Worm (Caenorhabditis elegans): Measurements from ENCODE around the gene B0035.18.
A peak's percentile ranks its signal among the peaks of the same experiment; 100 is the strongest.

Gene B0035.18

DNA sequence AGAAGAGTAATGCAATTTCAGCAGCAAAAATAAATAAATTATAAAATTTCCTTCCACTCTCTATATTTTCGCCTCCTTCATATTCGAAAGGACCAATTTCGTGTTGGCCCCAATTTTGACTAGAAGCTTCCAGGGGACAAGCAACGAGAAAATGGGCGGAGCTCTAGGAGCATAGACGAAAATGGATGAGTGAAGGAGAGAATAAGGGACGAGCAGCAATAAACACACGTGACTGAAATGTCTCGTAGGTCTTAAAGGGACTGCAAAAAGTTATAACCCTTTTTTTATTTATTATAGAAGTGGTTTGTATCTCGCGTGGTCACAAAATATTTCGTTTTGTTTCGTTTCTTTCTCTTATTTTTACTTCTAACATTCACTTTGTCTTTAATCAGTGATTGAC, 29.6 kb downstream of the B0035.18 start:
- TF ChIP-seq ceh-20 (GFP tag; IDR thresholded peaks at IDR 0.05) (peak; percentile 67), hmg-1.1 (GFP tag; IDR thresholded peaks at IDR 0.05) (0 out of 2 replicates have a peak, but pooled peaks have one; percentile 24), lsy-2 (tag; optimal IDR thresholded peaks at IDR 0.05) (peak in 1 of 2 experiments; percentile 58), mep-1 (tag; optimal IDR thresholded peaks at IDR 0.05) (peak; percentile 45), hlh-30 (tag; optimal IDR thresholded peaks at IDR 0.05; ENCODE audit: insufficient read depth) (peak; percentile 72), mdl-1 (tag; optimal IDR thresholded peaks at IDR 0.05) (peak in 1 of 2 experiments; percentile 49), rbr-2 (tag; optimal IDR thresholded peaks at IDR 0.05) (peak; percentile 20), ctbp-1 (GFP tag; IDR thresholded peaks at IDR 0.05) (0 out of 2 replicates have a peak, but pooled peaks have one; percentile 33), fkh-10 (GFP tag; optimal IDR thresholded peaks at IDR 0.05) (no peak), mxl-3 (GFP tag; optimal IDR thresholded peaks at IDR 0.05) (no peak), nhr-6 (tag; optimal IDR thresholded peaks at IDR 0.05) (no peak)

DNA sequence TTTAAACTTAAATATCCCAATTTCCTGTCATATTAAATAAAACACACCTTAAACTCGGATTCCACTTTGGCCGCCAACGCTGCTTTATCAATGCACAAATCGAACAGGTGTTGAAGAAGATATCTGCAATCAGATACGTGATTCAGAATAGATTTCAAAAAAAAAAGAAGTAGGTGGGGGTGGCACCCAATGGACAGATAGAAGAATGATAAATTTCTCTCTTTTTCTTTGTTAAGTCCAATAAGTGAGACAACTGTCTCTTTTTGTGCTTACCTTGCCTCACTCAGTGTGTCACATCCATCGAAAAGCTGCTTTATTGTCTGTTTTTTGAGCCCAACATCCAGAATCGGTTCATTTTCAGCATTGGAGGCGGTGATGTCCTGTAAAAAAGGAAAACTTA, 30.7 kb downstream of the B0035.18 start:
- TF ChIP-seq ztf-7 (tag; optimal IDR thresholded peaks at IDR 0.05), result no peak
- TF ChIP-seq F44E2.7 (GFP tag; IDR thresholded peaks at IDR 0.05), result no peak
- TF ChIP-seq aha-1 (tag), result peak; percentile 67
- TF ChIP-seq nhr-6 (tag; optimal IDR thresholded peaks at IDR 0.05), result no peak
- no peak for TF ChIP-seq duxl-1 (tag; optimal IDR thresholded peaks at IDR 0.05; ENCODE audit: poor library complexity)
- TF ChIP-seq hmg-1.1 (GFP tag; IDR thresholded peaks at IDR 0.05), result no peak
- peak; percentile 61 for TF ChIP-seq nhr-11 (tag; optimal IDR thresholded peaks at IDR 0.05)
- no peak for TF ChIP-seq skn-1 (tag; optimal IDR thresholded peaks at IDR 0.05)
- TF ChIP-seq dmd-6 (GFP tag; IDR thresholded peaks at IDR 0.05), result no peak
- TF ChIP-seq F10B5.3 (tag; optimal IDR thresholded peaks at IDR 0.05), result no peak
- TF ChIP-seq nhr-41 (GFP tag; IDR thresholded peaks at IDR 0.05), result no peak
- TF ChIP-seq spr-3 (GFP tag; optimal IDR thresholded peaks at IDR 0.05), result no peak
- no peak for TF ChIP-seq T20F7.1 (GFP tag; optimal IDR thresholded peaks at IDR 0.05)
- TF ChIP-seq daf-8 (GFP tag; IDR thresholded peaks at IDR 0.05), result no peak
- no peak for TF ChIP-seq nhr-237 (tag; optimal IDR thresholded peaks at IDR 0.05)
- TF ChIP-seq ZK337.2 (GFP tag; IDR thresholded peaks at IDR 0.05), result peak; percentile 60; the same call in 1 of the 2 replicates
- TF ChIP-seq nhr-111 (GFP tag; optimal IDR thresholded peaks at IDR 0.05), result no peak
- no peak for TF ChIP-seq hlh-11 (tag; optimal IDR thresholded peaks at IDR 0.05)
- no peak for TF ChIP-seq nhr-28 (tag; optimal IDR thresholded peaks at IDR 0.05)
- TF ChIP-seq pha-4 (GFP tag; IDR thresholded peaks at IDR 0.05), result no peak
- TF ChIP-seq pha-4 (tag; optimal IDR thresholded peaks at IDR 0.05), result no peak
- TF ChIP-seq ces-1 (GFP tag; optimal IDR thresholded peaks at IDR 0.05), result no peak
- TF ChIP-seq hlh-30 (tag; optimal IDR thresholded peaks at IDR 0.05; ENCODE audit: insufficient read depth), result no peak
- no peak for TF ChIP-seq unc-130 (GFP tag; optimal IDR thresholded peaks at IDR 0.05)

DNA sequence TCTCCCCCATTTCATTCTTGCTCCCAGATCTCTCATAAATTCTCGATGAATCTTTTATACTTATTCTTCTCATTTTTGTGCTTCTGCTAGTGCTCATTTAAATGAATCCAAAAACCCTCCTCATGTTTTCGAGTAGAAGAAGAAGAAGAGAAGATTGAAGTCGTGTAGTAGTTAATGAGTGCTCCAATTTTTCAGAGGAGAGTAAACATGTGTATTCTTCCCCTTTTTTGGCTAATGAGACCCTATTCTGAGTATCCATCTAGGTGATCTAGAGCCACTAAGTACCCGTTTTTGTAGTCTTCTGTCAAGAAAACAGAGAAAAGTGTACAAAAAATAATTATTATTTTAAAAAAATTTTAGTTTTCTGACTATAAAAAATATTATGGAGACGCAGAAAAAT, 31.5 kb downstream of the B0035.18 start:
- TF ChIP-seq T20F7.1 (GFP tag; optimal IDR thresholded peaks at IDR 0.05) (no peak), zfp-2 (tag; optimal IDR thresholded peaks at IDR 0.05) (no peak), rbr-2 (tag; optimal IDR thresholded peaks at IDR 0.05) (no peak), hmg-1.1 (GFP tag; IDR thresholded peaks at IDR 0.05) (no peak), tra-1 (GFP tag; IDR thresholded peaks at IDR 0.05) (no peak), F44E2.7 (GFP tag; IDR thresholded peaks at IDR 0.05) (no peak), jun-1 (tag; optimal IDR thresholded peaks at IDR 0.05) (no peak), daf-19 (GFP tag; conservative IDR thresholded peaks at IDR 0.05) (no peak), lir-3 (tag; optimal IDR thresholded peaks at IDR 0.05) (no peak), pqm-1 (tag; optimal IDR thresholded peaks at IDR 0.05) (no peak), Y75B8A.6 (GFP tag; IDR thresholded peaks at IDR 0.05) (no peak), nhr-11 (tag; optimal IDR thresholded peaks at IDR 0.05) (no peak), ceh-82 (tag; optimal IDR thresholded peaks at IDR 0.05) (no peak), unc-39 (tag; optimal IDR thresholded peaks at IDR 0.05) (no peak), dmd-6 (GFP tag; IDR thresholded peaks at IDR 0.05) (no peak), snpc-1.2 (GFP tag; IDR thresholded peaks at IDR 0.05) (no peak)
